Worm (Caenorhabditis elegans): ENCODE measurements around the gene ser-2.

Gene ser-2

ce11 chrX:15268461-15268860 lies 34.3 kb downstream of the ser-2 start:
- no peak for TF ChIP-seq gmeb-1 (tag; optimal IDR thresholded peaks at IDR 0.05)
- no peak for TF ChIP-seq zag-1 (tag; optimal IDR thresholded peaks at IDR 0.05)
- TF ChIP-seq ama-1 (optimal IDR thresholded peaks at IDR 0.05): no peak
- no peak for TF ChIP-seq lsy-2 (tag; optimal IDR thresholded peaks at IDR 0.05)

ce11 chrX:15264593-15264992 lies 38.2 kb downstream of the ser-2 start:
- TF ChIP-seq dmd-4 (tag; optimal IDR thresholded peaks at IDR 0.05) (no peak), sma-3 (GFP tag; optimal IDR thresholded peaks at IDR 0.05) (peak; percentile 11), sma-9 (GFP tag; optimal IDR thresholded peaks at IDR 0.05) (peak; percentile 40), sma-9 (tag; optimal IDR thresholded peaks at IDR 0.05) (no peak), skn-1 (tag; optimal IDR thresholded peaks at IDR 0.05) (no peak), sem-4 (tag; optimal IDR thresholded peaks at IDR 0.05) (peak; percentile 48)

ce11 chrX:15264149-15264548 lies 38.6 kb downstream of the ser-2 start:
- TF ChIP-seq nhr-25 (tag; optimal IDR thresholded peaks at IDR 0.05) (peak; percentile 16), sma-3 (GFP tag; optimal IDR thresholded peaks at IDR 0.05) (peak; percentile 52), ztf-4 (tag; optimal IDR thresholded peaks at IDR 0.05) (no peak), snpc-4 (tag; optimal IDR thresholded peaks at IDR 0.05) (no peak), ZK546.5 (tag; optimal IDR thresholded peaks at IDR 0.05) (no peak), sma-9 (GFP tag; optimal IDR thresholded peaks at IDR 0.05) (peak; percentile 45), sma-9 (tag; optimal IDR thresholded peaks at IDR 0.05) (no peak)

ce11 chrX:15262875-15263274 lies 39.9 kb downstream of the ser-2 start:
- TF ChIP-seq nhr-12 (tag; optimal IDR thresholded peaks at IDR 0.05) (no peak), snpc-4 (tag; optimal IDR thresholded peaks at IDR 0.05) (no peak)

- TF ChIP-seq aly-2 (tag; optimal IDR thresholded peaks at IDR 0.05) (no peak), blmp-1 (tag; optimal IDR thresholded peaks at IDR 0.05; ENCODE audit: insufficient read depth) (no peak), nhr-237 (tag; optimal IDR thresholded peaks at IDR 0.05) (no peak)
Measured at ce11 chrX:15262423-15262822, 40.3 kb downstream of the ser-2 start, which contains the start of gene F46F2.5. Gene F46F2.5 (plus strand): TSS chrX:15262723.

- TF ChIP-seq sma-9 (GFP tag; optimal IDR thresholded peaks at IDR 0.05) (peak; percentile 15), sma-9 (tag; optimal IDR thresholded peaks at IDR 0.05) (no peak), ceh-82 (tag; optimal IDR thresholded peaks at IDR 0.05) (no peak), ceh-16 (tag; optimal IDR thresholded peaks at IDR 0.05) (peak; percentile 20), nhr-25 (tag; optimal IDR thresholded peaks at IDR 0.05) (peak; percentile 1)
Measured at ce11 chrX:15259947-15260687, 42.6 kb downstream of the ser-2 start, which contains the start of gene F46F2.3. Gene F46F2.3 (minus strand): TSS chrX:15260287.

- no peak for TF ChIP-seq crh-2 (tag; optimal IDR thresholded peaks at IDR 0.05)
- peak; percentile 26 for TF ChIP-seq fos-1 (tag; optimal IDR thresholded peaks at IDR 0.05)
- TF ChIP-seq nhr-6 (tag; optimal IDR thresholded peaks at IDR 0.05): no peak
- TF ChIP-seq lin-13 (GFP tag; optimal IDR thresholded peaks at IDR 0.05): no peak
- TF ChIP-seq egl-27 (tag; optimal IDR thresholded peaks at IDR 0.05): no peak
- TF ChIP-seq ceh-16 (tag; optimal IDR thresholded peaks at IDR 0.05): no peak
- TF ChIP-seq mbf-1 (tag; optimal IDR thresholded peaks at IDR 0.05): no peak
- TF ChIP-seq sma-9 (GFP tag; optimal IDR thresholded peaks at IDR 0.05): peak; percentile 19
- no peak for TF ChIP-seq sma-9 (tag; optimal IDR thresholded peaks at IDR 0.05)
- TF ChIP-seq nhr-129 (tag; optimal IDR thresholded peaks at IDR 0.05): peak; percentile 26
Measured at ce11 chrX:15246595-15246994, 56.2 kb downstream of the ser-2 start.

ce11 chrX:15246182-15246581 lies 56.6 kb downstream of the ser-2 start, which contains the start of gene piki-1:
Gene piki-1 (minus strand): TSS chrX:15246399.
- TF ChIP-seq elt-3 (tag; optimal IDR thresholded peaks at IDR 0.05) (no peak), ama-1 (optimal IDR thresholded peaks at IDR 0.05) (no peak), ZK546.5 (tag; optimal IDR thresholded peaks at IDR 0.05) (no peak), unc-62 (GFP tag; optimal IDR thresholded peaks at IDR 0.05) (no peak), nhr-23 (tag; optimal IDR thresholded peaks at IDR 0.05) (no peak), R02D3.7 (tag; optimal IDR thresholded peaks at IDR 0.05) (no peak), skn-1 (tag; optimal IDR thresholded peaks at IDR 0.05) (no peak), alr-1 (tag; optimal IDR thresholded peaks at IDR 0.05) (no peak)

Measured in whole organism, L2 larva.